Fruit fly (Drosophila melanogaster): ENCODE measurements around the gene Meics.

Gene Meics

DNA sequence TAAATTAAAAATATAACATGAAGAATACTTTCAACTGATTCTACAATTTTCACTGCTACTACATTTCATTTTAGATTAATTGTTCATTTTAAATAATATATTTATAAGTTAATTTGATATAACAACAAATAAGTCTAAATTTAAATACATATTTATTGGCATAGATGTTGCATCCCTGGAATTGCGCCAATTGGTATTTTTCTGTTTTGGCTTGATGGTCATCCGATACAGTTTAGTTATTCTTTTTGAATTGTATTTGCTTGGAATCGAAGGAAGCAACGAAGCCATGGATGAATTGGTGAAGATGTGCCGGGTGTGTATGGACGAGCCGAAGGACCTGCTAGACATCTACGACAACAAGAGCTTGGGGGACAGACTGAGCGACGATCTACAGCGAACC is 32.5 kb upstream of the Meics start, which contains the start of gene CG17361 (continued):
- TF ChIP-seq Dll (GFP tag; IDR thresholded peaks at IDR 0.05; ENCODE audit: partially characterized antibody) (no peak), CG9932 (GFP tag; IDR thresholded peaks at IDR 0.05) (peak; percentile 16; the same call in 1 of the 2 replicates), CG11504 (tag; optimal IDR thresholded peaks at IDR 0.05) (peak; percentile 26), Ptx1 (GFP tag; IDR thresholded peaks at IDR 0.05) (peak; percentile 27; the same call in 1 of the 2 replicates), row (GFP tag; IDR thresholded peaks at IDR 0.05) (peak; percentile 81), CG17802 (tag; optimal IDR thresholded peaks at IDR 0.05) (no peak), yki (optimal IDR thresholded peaks at IDR 0.05) (no peak), gfzf (GFP tag; optimal IDR thresholded peaks at IDR 0.05) (peak; percentile 61), MESR4 (GFP tag; optimal IDR thresholded peaks at IDR 0.05) (peak; percentile 8), jing (GFP tag; optimal IDR thresholded peaks at IDR 0.05) (no peak), CG12299 (tag; optimal IDR thresholded peaks at IDR 0.05) (no peak), lola (GFP tag; optimal IDR thresholded peaks at IDR 0.05) (no peak), ems (GFP tag; optimal IDR thresholded peaks at IDR 0.05) (no peak), slbo (GFP tag; IDR thresholded peaks at IDR 0.05) (peak; percentile 28; the same call in 1 of the 2 replicates), ranshi (GFP tag; IDR thresholded peaks at IDR 0.05) (no peak), Bdp1 (GFP tag; optimal IDR thresholded peaks at IDR 0.05) (no peak), CG6654 (GFP tag; optimal IDR thresholded peaks at IDR 0.05) (peak; percentile 62), Bteb2 (GFP tag; optimal IDR thresholded peaks at IDR 0.05) (no peak)

DNA sequence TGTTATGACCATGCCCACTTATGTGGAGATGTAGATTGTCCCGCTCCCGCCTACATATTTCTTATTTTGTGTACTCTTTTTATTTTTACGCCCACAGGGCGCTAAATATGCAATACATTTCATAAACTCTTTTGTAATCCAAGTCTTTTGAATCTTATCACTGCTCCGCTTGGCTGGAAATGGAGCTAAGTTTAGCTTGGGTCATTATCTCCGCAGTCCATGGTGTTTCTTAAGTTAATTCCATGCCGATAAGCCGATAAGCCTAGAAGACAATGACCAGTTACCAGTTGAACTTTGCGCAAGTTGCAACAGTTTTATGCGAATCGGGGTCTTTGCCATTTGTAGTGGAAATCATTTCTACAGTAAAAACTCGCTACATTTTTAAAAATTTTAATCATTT is 31.9 kb upstream of the Meics start:
- TF ChIP-seq nom (GFP tag; optimal IDR thresholded peaks at IDR 0.05) (peak; percentile 29), CG31441 (GFP tag; IDR thresholded peaks at IDR 0.05) (no peak)

DNA sequence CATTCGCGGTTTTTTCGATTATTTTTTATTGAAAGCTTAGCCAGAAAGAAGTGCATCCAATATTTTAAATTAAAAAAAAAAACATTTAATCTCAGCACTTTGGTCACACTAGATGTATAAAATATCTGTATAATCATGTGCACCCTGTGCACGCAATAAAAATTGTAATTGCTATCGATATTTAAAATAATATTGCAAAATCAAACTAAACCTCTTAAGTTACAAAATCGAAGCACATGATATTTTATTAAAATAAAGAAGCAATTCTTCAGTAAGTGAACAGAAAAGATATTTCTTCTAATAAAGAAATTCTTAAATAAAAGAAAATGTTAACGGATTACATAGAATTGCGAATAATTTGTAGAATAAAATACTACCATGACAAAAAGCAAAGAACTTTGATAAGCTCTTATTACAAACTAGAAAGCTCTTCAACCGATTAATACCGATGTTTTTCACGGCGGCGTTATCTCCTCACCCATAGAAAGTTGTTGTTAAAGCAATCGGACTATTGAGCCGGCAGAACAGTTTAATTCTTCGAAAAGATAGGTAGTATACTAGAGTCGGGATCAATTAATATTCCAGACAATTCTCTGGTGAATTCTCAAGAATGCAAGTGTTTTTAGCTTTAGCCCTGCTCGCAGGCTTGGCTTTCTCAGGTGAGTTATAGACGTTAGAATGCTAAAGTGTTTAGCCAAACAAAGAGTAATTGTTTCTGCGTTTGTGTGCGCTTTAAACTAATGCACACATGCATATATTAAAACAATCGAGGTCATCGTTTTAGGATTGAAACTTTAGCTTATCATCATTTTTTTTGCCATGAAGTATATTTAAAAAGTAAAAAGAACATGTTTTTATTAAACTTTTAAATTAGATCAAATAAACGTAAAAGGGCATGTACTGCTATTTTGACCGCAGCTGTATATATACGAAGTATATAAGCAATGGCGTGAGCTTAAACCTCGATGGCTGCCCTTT is 29.5 kb upstream of the Meics start, which contains the start of gene CtsK1:
Gene CtsK1 (plus strand): TSS at position 490 of the 978 bp plus-strand sequence.
- TF ChIP-seq Tbp (GFP tag; optimal IDR thresholded peaks at IDR 0.05): no peak
- TF ChIP-seq ara (GFP tag; IDR thresholded peaks at IDR 0.05): peak; percentile 25; the same call in 1 of the 2 replicates
- TF ChIP-seq tna (GFP tag; IDR thresholded peaks at IDR 0.05; ENCODE audit: partially characterized antibody): no peak
- TF ChIP-seq H15 (GFP tag; IDR thresholded peaks at IDR 0.05): 0 out of 3 replicates have a peak, but pooled peaks have one; percentile 18
- TF ChIP-seq CG18262 (tag; optimal IDR thresholded peaks at IDR 0.05): peak; percentile 50
- no peak for TF ChIP-seq h (optimal IDR thresholded peaks at IDR 0.05)
- TF ChIP-seq CG8089 (GFP tag; optimal IDR thresholded peaks at IDR 0.05): no peak
- no peak for TF ChIP-seq Nf-YA (GFP tag; IDR thresholded peaks at IDR 0.05)
- TF ChIP-seq klu (GFP tag; IDR thresholded peaks at IDR 0.05): no peak
- TF ChIP-seq Sox100B (GFP tag; optimal IDR thresholded peaks at IDR 0.05): peak; percentile 24
- no peak for TF ChIP-seq CG7372 (GFP tag; IDR thresholded peaks at IDR 0.05)
- peak; percentile 40 for TF ChIP-seq pzg (GFP tag; optimal IDR thresholded peaks at IDR 0.05)
- no peak for TF ChIP-seq Jarid2 (GFP tag; optimal IDR thresholded peaks at IDR 0.05)
- peak; percentile 54 for TF ChIP-seq sqz (GFP tag; optimal IDR thresholded peaks at IDR 0.05)
- TF ChIP-seq bbx (GFP tag; IDR thresholded peaks at IDR 0.05; ENCODE audit: partially characterized antibody): peak; percentile 10; the same call in 1 of the 2 replicates
- TF ChIP-seq sob (GFP tag; IDR thresholded peaks at IDR 0.05): 0 out of 2 replicates have a peak, but pooled peaks have one; percentile 18
- TF ChIP-seq Hmx (GFP tag; optimal IDR thresholded peaks at IDR 0.05): no peak
- peak; percentile 59 for TF ChIP-seq Dref (GFP tag; IDR thresholded peaks at IDR 0.05)
- TF ChIP-seq lilli (GFP tag; optimal IDR thresholded peaks at IDR 0.05): no peak
- TF ChIP-seq ind (GFP tag; optimal IDR thresholded peaks at IDR 0.05): peak; percentile 2
- no peak for TF ChIP-seq CG9609 (GFP tag; optimal IDR thresholded peaks at IDR 0.05)
- peak; percentile 77 for TF ChIP-seq BEAF-32 (GFP tag; optimal IDR thresholded peaks at IDR 0.05)
- peak; percentile 78 for TF ChIP-seq Doc3 (GFP tag; IDR thresholded peaks at IDR 0.05; ENCODE audit: partially characterized antibody)
- TF ChIP-seq rib (GFP tag; IDR thresholded peaks at IDR 0.05): no peak
- TF ChIP-seq CG15073 (GFP tag; optimal IDR thresholded peaks at IDR 0.05): no peak
- TF ChIP-seq CG17359 (tag; optimal IDR thresholded peaks at IDR 0.05): peak; percentile 66
- no peak for TF ChIP-seq Elba2 (GFP tag; optimal IDR thresholded peaks at IDR 0.05)

Data from whole organism, embryonic.